Fruit fly (Drosophila melanogaster) whole organism, embryonic: Measurements from ENCODE around the gene jim.

Source experiments
- ATbp ChIP-seq: fragments of 200-800 bp; sonication (Bioruptor generic); optimal IDR thresholded peaks from 2 replicates; lab custom pipeline; 2017; ENCODE audit warnings: missing biosample characterization, mild to moderate bottlenecking, missing genetic modification characterization, missing genetic modification reagents
- Atf3 ChIP-seq: fragments of 200-800 bp; sonication (Bioruptor generic); optimal IDR thresholded peaks from 3 replicates; lab custom pipeline; 2016; ENCODE audit warnings: missing biosample characterization, missing genetic modification characterization
- B-H2 ChIP-seq: fragments of 200-800 bp; sonication (Bioruptor generic); optimal IDR thresholded peaks from 2 replicates; lab custom pipeline; 2018; ENCODE audit warnings: missing biosample characterization, mild to moderate bottlenecking, missing genetic modification characterization
- Bgb ChIP-seq: fragments of 200-800 bp; sonication (Bioruptor generic); IDR thresholded peaks from 2 replicates; pipeline ENCODE4 v1.3.6; 2022; ENCODE audit warnings: missing biosample characterization, missing genetic modification characterization; ENCODE audit not compliant: partially characterized antibody
- BtbVII ChIP-seq: fragments of 200-800 bp; sonication (Bioruptor generic); optimal IDR thresholded peaks from 3 replicates; lab custom pipeline; 2017; ENCODE audit warnings: missing biosample characterization, mild to moderate bottlenecking, missing genetic modification characterization
- CG10147 ChIP-seq: fragments of 200-800 bp; sonication (Bioruptor generic); optimal IDR thresholded peaks from 2 replicates; lab custom pipeline; 2019; ENCODE audit warnings: missing biosample characterization, mild to moderate bottlenecking, missing genetic modification characterization, moderate library complexity
- CG10462 ChIP-seq: fragments of 200-800 bp; sonication (Bioruptor generic); optimal IDR thresholded peaks from 2 replicates; lab custom pipeline; 2016; ENCODE audit warnings: missing biosample characterization, missing genetic modification characterization
- CG10565 ChIP-seq: fragments of 200-800 bp; sonication (Bioruptor generic); optimal IDR thresholded peaks from 3 replicates; lab custom pipeline; 2016; ENCODE audit warnings: missing biosample characterization, mild to moderate bottlenecking, missing genetic modification characterization
- CG10654 ChIP-seq: fragments of 200-800 bp; sonication (Bioruptor generic); optimal IDR thresholded peaks from 2 replicates; lab custom pipeline; 2016; ENCODE audit warnings: missing biosample characterization, missing genetic modification characterization
- CG11093 ChIP-seq: fragments of 200-800 bp; sonication (Bioruptor generic); IDR thresholded peaks from 3 replicates; pipeline ENCODE4 v1.3.6; 2022; ENCODE audit warnings: missing biosample characterization, missing genetic modification characterization
- CG12071 ChIP-seq: fragments of 200-800 bp; sonication (Bioruptor generic); optimal IDR thresholded peaks from 3 replicates; lab custom pipeline; 2018; ENCODE audit warnings: missing biosample characterization, mild to moderate bottlenecking, missing genetic modification characterization
- CG15011 ChIP-seq: fragments of 200-800 bp; sonication (Bioruptor generic); optimal IDR thresholded peaks from 3 replicates; lab custom pipeline; 2018; ENCODE audit warnings: missing biosample characterization, mild to moderate bottlenecking, missing genetic modification characterization
- CG31224 ChIP-seq: fragments of 200-800 bp; sonication (Bioruptor generic); IDR thresholded peaks from 2 replicates; pipeline ENCODE4 v1.3.6; 2022; ENCODE audit warnings: missing biosample characterization, missing genetic modification characterization
- CG34224 ChIP-seq: fragments of 200-800 bp; sonication (Bioruptor generic); IDR thresholded peaks from 3 replicates; pipeline ENCODE4 v1.3.6; 2022; ENCODE audit warnings: missing biosample characterization, missing genetic modification characterization; ENCODE audit not compliant: partially characterized antibody
- CG4282 ChIP-seq: fragments of 200-800 bp; sonication (Bioruptor generic); optimal IDR thresholded peaks from 2 replicates; lab custom pipeline; 2016; ENCODE audit warnings: missing biosample characterization, missing genetic modification characterization
- CG4854 ChIP-seq: fragments of 200-800 bp; sonication (Bioruptor generic); optimal IDR thresholded peaks from 2 replicates; lab custom pipeline; 2016; ENCODE audit warnings: missing biosample characterization, missing genetic modification characterization, inconsistent platforms
- CG6813 ChIP-seq: fragments of 200-800 bp; sonication (Bioruptor generic); optimal IDR thresholded peaks from 2 replicates; lab custom pipeline; 2017; ENCODE audit warnings: missing biosample characterization, missing genetic modification characterization, mild to moderate bottlenecking, moderate library complexity, missing genetic modification reagents
- CG7987 ChIP-seq: fragments of 200-800 bp; sonication (Bioruptor generic); optimal IDR thresholded peaks from 2 replicates; lab custom pipeline; 2018; ENCODE audit warnings: missing biosample characterization, mild to moderate bottlenecking, missing genetic modification characterization, moderate library complexity
- CG8290 ChIP-seq, 3 experiments: fragments of 200-800 bp; sonication (Bioruptor generic); optimal IDR thresholded peaks; 2 replicates each; lab custom pipeline; 2016 to 2019; ENCODE audit warnings: missing biosample characterization in 3 of 3, missing genetic modification characterization in 3 of 3, mild to moderate bottlenecking in 2 of 3, moderate library complexity in 1 of 3
- Dbx ChIP-seq: fragments of 200-800 bp; sonication (Bioruptor generic); IDR thresholded peaks from 3 replicates; pipeline ENCODE4 v1.3.6; 2022; ENCODE audit warnings: missing biosample characterization, missing genetic modification characterization
- Fer1 ChIP-seq: fragments of 200-800 bp; sonication (Bioruptor generic); optimal IDR thresholded peaks from 2 replicates; lab custom pipeline; 2017; ENCODE audit warnings: missing biosample characterization, mild to moderate bottlenecking, missing genetic modification characterization
- HHEX ChIP-seq: fragments of 200-800 bp; sonication (Bioruptor generic); optimal IDR thresholded peaks from 3 replicates; lab custom pipeline; 2017; ENCODE audit warnings: missing biosample characterization, mild to moderate bottlenecking, missing genetic modification characterization, missing genetic modification reagents
- Hand ChIP-seq: fragments of 200-800 bp; sonication (Bioruptor generic); optimal IDR thresholded peaks from 2 replicates; lab custom pipeline; 2017; ENCODE audit warnings: mild to moderate bottlenecking, missing biosample characterization, missing genetic modification reagents, missing genetic modification characterization
- MBD-R2 ChIP-seq: fragments of 200-800 bp; sonication (Bioruptor generic); IDR thresholded peaks from 2 replicates; pipeline ENCODE4 v1.3.6; 2022; ENCODE audit warnings: missing biosample characterization, missing genetic modification characterization
- Myb ChIP-seq: fragments of 200-800 bp; sonication (Bioruptor generic); optimal IDR thresholded peaks from 2 replicates; lab custom pipeline; 2016; ENCODE audit warnings: missing biosample characterization, missing genetic modification characterization
- YL-1 ChIP-seq: fragments of 200-800 bp; sonication (Bioruptor generic); optimal IDR thresholded peaks from 3 replicates; lab custom pipeline; 2017; ENCODE audit warnings: missing biosample characterization, mild to moderate bottlenecking, missing genetic modification characterization
- ap ChIP-seq: fragments of 200-800 bp; sonication (Bioruptor generic); IDR thresholded peaks from 2 replicates; pipeline ENCODE4 v1.3.6; 2022; ENCODE audit warnings: missing biosample characterization, missing genetic modification characterization
- az2 ChIP-seq: fragments of 200-800 bp; sonication (Bioruptor generic); optimal IDR thresholded peaks from 3 replicates; lab custom pipeline; 2016; ENCODE audit warnings: missing biosample characterization, missing genetic modification characterization
- bcd ChIP-seq: fragments of 200-800 bp; sonication (Bioruptor generic); optimal IDR thresholded peaks from 2 replicates; lab custom pipeline; 2017; ENCODE audit warnings: missing biosample characterization, mild to moderate bottlenecking, missing genetic modification characterization
- cad ChIP-seq: fragments of >200 bp; optimal IDR thresholded peaks from 2 replicates; lab custom pipeline; 2017; ENCODE audit warnings: missing biosample characterization, missing genetic modification characterization
- chinmo ChIP-seq: fragments of 200-800 bp; sonication (Bioruptor generic); IDR thresholded peaks from 4 replicates; pipeline ENCODE4 v1.3.6; 2022; ENCODE audit warnings: missing biosample characterization, missing genetic modification characterization; ENCODE audit not compliant: partially characterized antibody
- en ChIP-seq: fragments of 200-800 bp; sonication (Bioruptor generic); optimal IDR thresholded peaks from 2 replicates; lab custom pipeline; 2016; ENCODE audit warnings: missing biosample characterization, missing genetic modification characterization
- fd96Cb ChIP-seq: fragments of 200-800 bp; sonication (Bioruptor generic); optimal IDR thresholded peaks from 2 replicates; lab custom pipeline; 2018; ENCODE audit warnings: missing biosample characterization, mild to moderate bottlenecking, missing genetic modification characterization, moderate library complexity
- ftz-f1 ChIP-seq: fragments of 200-800 bp; sonication (Bioruptor generic); optimal IDR thresholded peaks from 2 replicates; lab custom pipeline; 2016; ENCODE audit warnings: missing biosample characterization, missing genetic modification characterization
- fu2 ChIP-seq: fragments of 200-800 bp; sonication (Bioruptor generic); optimal IDR thresholded peaks from 2 replicates; lab custom pipeline; 2016; ENCODE audit warnings: missing biosample characterization, missing genetic modification characterization
- gsb ChIP-seq: fragments of 200-800 bp; sonication (Bioruptor generic); IDR thresholded peaks from 2 replicates; pipeline ENCODE4 v1.3.6; 2022; ENCODE audit warnings: missing biosample characterization, missing genetic modification characterization
- ham ChIP-seq: fragments of 200-800 bp; sonication (Bioruptor generic); IDR thresholded peaks from 2 replicates; pipeline ENCODE4 v1.3.6; 2022; ENCODE audit warnings: missing biosample characterization, missing genetic modification characterization
- nmo ChIP-seq: fragments of 200-800 bp; sonication (Bioruptor generic); optimal IDR thresholded peaks from 2 replicates; lab custom pipeline; 2018; ENCODE audit warnings: missing biosample characterization, mild to moderate bottlenecking, missing genetic modification characterization, moderate library complexity
- pan ChIP-seq, 4 experiments: fragments of >200 bp in 3 of 4; fragments of 200-800 bp in 1 of 4; sonication (Bioruptor generic) in 1 of 4; optimal IDR thresholded peaks in 3 of 4; IDR thresholded peaks in 1 of 4; 2 replicates each; pipeline versions ENCODE4 v1.3.6 to Lab custom; 2017 to 2022; ENCODE audit warnings: missing biosample characterization in 2 of 4, missing genetic modification characterization in 2 of 4, mixed read lengths in 1 of 4
- pros ChIP-seq: fragments of 200-800 bp; sonication (Bioruptor generic); optimal IDR thresholded peaks from 3 replicates; lab custom pipeline; 2019; ENCODE audit warnings: missing biosample characterization, mild to moderate bottlenecking, missing genetic modification characterization, moderate library complexity
- sr ChIP-seq: fragments of 200-800 bp; sonication (Bioruptor generic); IDR thresholded peaks from 3 replicates; pipeline ENCODE4 v1.3.6; 2022; ENCODE audit warnings: missing biosample characterization, missing genetic modification characterization
- tap ChIP-seq: fragments of 200-800 bp; optimal IDR thresholded peaks from 3 replicates; lab custom pipeline; 2019; ENCODE audit warnings: missing biosample characterization, mild to moderate bottlenecking, missing genetic modification characterization, moderate library complexity
- tll ChIP-seq, 2 experiments: fragments of 200-800 bp in 1 of 2; fragments of >200 bp in 1 of 2; sonication (Bioruptor generic) in 1 of 2; optimal IDR thresholded peaks; 2 replicates each; lab custom pipeline; 2017 to 2019; ENCODE audit warnings: missing biosample characterization in 2 of 2, missing genetic modification characterization in 2 of 2, mild to moderate bottlenecking in 1 of 2, moderate library complexity in 1 of 2
- twi ChIP-seq: fragments of 200-800 bp; optimal IDR thresholded peaks from 2 replicates; lab custom pipeline; 2019; ENCODE audit warnings: missing biosample characterization, mild to moderate bottlenecking, missing genetic modification characterization, moderate library complexity
- wek ChIP-seq: fragments of 200-800 bp; sonication (Bioruptor generic); optimal IDR thresholded peaks from 3 replicates; lab custom pipeline; 2018; ENCODE audit warnings: missing biosample characterization, mild to moderate bottlenecking, missing genetic modification characterization, moderate library complexity
- zen ChIP-seq: fragments of 200-800 bp; sonication (Bioruptor generic); optimal IDR thresholded peaks from 3 replicates; lab custom pipeline; 2018; ENCODE audit warnings: missing biosample characterization, mild to moderate bottlenecking, missing genetic modification characterization, moderate library complexity
- zen2 ChIP-seq: fragments of 200-800 bp; sonication (Bioruptor generic); IDR thresholded peaks from 3 replicates; pipeline ENCODE4 v1.3.6; 2022; ENCODE audit warnings: missing biosample characterization, missing genetic modification characterization; ENCODE audit not compliant: partially characterized antibody

Gene jim

dm6 chr3L:22837651-22838614 is 2.9 kb upstream of the jim start (continued):
- TF ChIP-seq en (GFP tag; lab: Kevin White, UChicago) (no peak), cad (no peak), gsb (GFP tag; lab: Robert Waterston, UW) (no peak), wek (GFP tag; lab: Kevin White, UChicago) (no peak), chinmo (peak; percentile 74; the same call in 2 of the 4 replicates), CG10147 (peak; percentile 1), sr (GFP tag; lab: Robert Waterston, UW) (peak; percentile 10; the same call in 1 of the 3 replicates), CG15011 (no peak), ham (no peak), fd96Cb (tag; lab: Kevin White, UChicago) (no peak), pan (optimal IDR thresholded peaks at IDR 0.05; lab: Kevin White, UChicago) (no peak), pan (GFP tag; optimal IDR thresholded peaks at IDR 0.05 in 1 of 2, IDR thresholded peaks at IDR 0.05 in 1 of 2) (no peak), az2 (GFP tag; lab: Kevin White, UChicago) (no peak), ATbp (GFP tag; lab: Kevin White, UChicago) (no peak), bcd (GFP tag; lab: Kevin White, UChicago) (no peak), HHEX (GFP tag; lab: Kevin White, UChicago) (no peak), fu2 (GFP tag; lab: Kevin White, UChicago) (no peak), CG6813 (GFP tag; lab: Kevin White, UChicago) (no peak), tll (GFP tag; optimal IDR thresholded peaks at IDR 0.05; lab: Kevin White, UChicago) (no peak), CG34224 (GFP tag; lab: Robert Waterston, UW) (0 out of 3 replicates have a peak, but pooled peaks have one; percentile 31), CG4282 (GFP tag; lab: Kevin White, UChicago) (no peak), CG10462 (GFP tag; lab: Kevin White, UChicago) (no peak), Dbx (GFP tag; lab: Robert Waterston, UW) (no peak), nmo (GFP tag; lab: Kevin White, UChicago) (no peak), YL-1 (no peak), zen2 (GFP tag; lab: Robert Waterston, UW) (no peak), MBD-R2 (GFP tag; lab: Robert Waterston, UW) (peak; percentile 12; the same call in 1 of the 2 replicates), Myb (GFP tag; lab: Kevin White, UChicago) (no peak), Hand (GFP tag; lab: Kevin White, UChicago) (no peak), zen (tag; lab: Kevin White, UChicago) (no peak), CG11093 (GFP tag; lab: Robert Waterston, UW) (no peak), CG10654 (GFP tag; lab: Kevin White, UChicago) (no peak), CG8290 (GFP tag; optimal IDR thresholded peaks at IDR 0.05; lab: Kevin White, UChicago) (no peak), CG8290 (tag; optimal IDR thresholded peaks at IDR 0.05; lab: Kevin White, UChicago) (no peak), B-H2 (GFP tag; lab: Kevin White, UChicago) (no peak), ftz-f1 (no peak), Fer1 (GFP tag; lab: Kevin White, UChicago) (peak; percentile 27), CG4854 (no peak), ap (no peak), CG31224 (GFP tag; lab: Robert Waterston, UW) (peak; percentile 53; the same call in 1 of the 2 replicates), CG12071 (GFP tag; lab: Kevin White, UChicago) (no peak), tap (no peak), CG10565 (GFP tag; lab: Kevin White, UChicago) (no peak), CG7987 (no peak), twi (no peak), BtbVII (peak; percentile 49), Bgb (GFP tag; lab: Robert Waterston, UW) (no peak; the same call in 1 of the 2 replicates), Atf3 (GFP tag; lab: Kevin White, UChicago) (no peak), pros (GFP tag; lab: Kevin White, UChicago) (no peak)
